Fruit fly (Drosophila melanogaster) whole organism, embryonic: ENCODE results near the gene CAH7.

Experiments used
- Abd-B ChIP-seq: fragments of 200-800 bp; sonication (Bioruptor generic); optimal IDR thresholded peaks from 2 replicates; lab custom pipeline; 2018; ENCODE audit warnings: missing biosample characterization, mild to moderate bottlenecking, missing genetic modification characterization, moderate library complexity
- Ada2b ChIP-seq: fragments of 200-800 bp; sonication (Bioruptor generic); IDR thresholded peaks from 2 replicates; pipeline ENCODE4 v1.3.6; 2022; ENCODE audit warnings: missing biosample characterization, missing genetic modification characterization
- CG10267 ChIP-seq: fragments of 200-800 bp; sonication (Bioruptor generic); optimal IDR thresholded peaks from 2 replicates; lab custom pipeline; 2018; ENCODE audit warnings: missing biosample characterization, mild to moderate bottlenecking, missing genetic modification characterization, moderate library complexity
- CG10654 ChIP-seq: fragments of 200-800 bp; sonication (Bioruptor generic); optimal IDR thresholded peaks from 2 replicates; lab custom pipeline; 2016; ENCODE audit warnings: missing biosample characterization, missing genetic modification characterization
- CG11504 ChIP-seq: fragments of 200-800 bp; sonication (Bioruptor generic); optimal IDR thresholded peaks from 3 replicates; lab custom pipeline; 2019; ENCODE audit warnings: missing biosample characterization, mild to moderate bottlenecking, missing genetic modification characterization, moderate library complexity
- CG11696 ChIP-seq: fragments of 200-800 bp; sonication (Bioruptor generic); IDR thresholded peaks from 2 replicates; pipeline ENCODE4 v1.3.6; 2022; ENCODE audit warnings: missing biosample characterization, missing genetic modification characterization
- CG12236 ChIP-seq: fragments of 200-800 bp; sonication (Bioruptor generic); optimal IDR thresholded peaks from 2 replicates; lab custom pipeline; 2016; ENCODE audit warnings: missing biosample characterization, missing genetic modification characterization
- CG13424 ChIP-seq: fragments of 200-800 bp; sonication (Bioruptor generic); optimal IDR thresholded peaks from 2 replicates; lab custom pipeline; 2019; ENCODE audit warnings: missing biosample characterization, mild to moderate bottlenecking, missing genetic modification characterization, moderate library complexity
- CG14050 ChIP-seq: fragments of 200-800 bp; sonication (Bioruptor generic); IDR thresholded peaks from 3 replicates; pipeline ENCODE4 v1.3.6; 2022; ENCODE audit warnings: missing biosample characterization, missing genetic modification characterization
- CG14667 ChIP-seq: fragments of 200-800 bp; sonication (Bioruptor generic); IDR thresholded peaks from 2 replicates; pipeline ENCODE4 v1.3.6; 2022; ENCODE audit warnings: missing biosample characterization, missing genetic modification characterization
- CG16863 ChIP-seq: fragments of 200-800 bp; sonication (Bioruptor generic); optimal IDR thresholded peaks from 3 replicates; lab custom pipeline; 2016; ENCODE audit warnings: missing biosample characterization, missing genetic modification characterization
- CG17829 ChIP-seq: fragments of 200-800 bp; optimal IDR thresholded peaks from 2 replicates; lab custom pipeline; 2019; ENCODE audit warnings: missing biosample characterization, mild to moderate bottlenecking, missing genetic modification characterization, moderate library complexity
- CG17912 ChIP-seq: fragments of 200-800 bp; sonication (Bioruptor generic); optimal IDR thresholded peaks from 2 replicates; lab custom pipeline; 2018; ENCODE audit warnings: missing biosample characterization, mild to moderate bottlenecking, missing genetic modification characterization
- CG1792 ChIP-seq: fragments of 200-800 bp; sonication (Bioruptor generic); optimal IDR thresholded peaks from 2 replicates; lab custom pipeline; 2016; ENCODE audit warnings: missing biosample characterization, missing genetic modification characterization
- CG18599 ChIP-seq: fragments of 200-800 bp; sonication (Bioruptor generic); optimal IDR thresholded peaks from 3 replicates; lab custom pipeline; 2017; ENCODE audit warnings: missing biosample characterization, missing genetic modification characterization, mild to moderate bottlenecking, moderate library complexity, missing genetic modification reagents
- CG2875 ChIP-seq: fragments of 200-800 bp; sonication (Bioruptor generic); optimal IDR thresholded peaks from 2 replicates; lab custom pipeline; 2017; ENCODE audit warnings: missing biosample characterization, mild to moderate bottlenecking, missing genetic modification characterization, missing genetic modification reagents
- CG34376 ChIP-seq: fragments of 200-800 bp; sonication (Bioruptor generic); optimal IDR thresholded peaks from 2 replicates; lab custom pipeline; 2018; ENCODE audit warnings: missing biosample characterization, mild to moderate bottlenecking, missing genetic modification characterization
- CG7786 ChIP-seq: fragments of 200-800 bp; sonication (Bioruptor generic); optimal IDR thresholded peaks from 2 replicates; lab custom pipeline; 2016; ENCODE audit warnings: missing biosample characterization, missing genetic modification characterization
- CG8359 ChIP-seq: fragments of 200-800 bp; sonication (Bioruptor generic); optimal IDR thresholded peaks from 2 replicates; lab custom pipeline; 2017; ENCODE audit warnings: missing biosample characterization, mild to moderate bottlenecking, missing genetic modification characterization, borderline replicate concordance
- CG9932 ChIP-seq: fragments of 200-800 bp; sonication (Bioruptor generic); IDR thresholded peaks from 2 replicates; pipeline ENCODE4 v1.3.6; 2022; ENCODE audit warnings: missing biosample characterization, missing genetic modification characterization
- HHEX ChIP-seq: fragments of 200-800 bp; sonication (Bioruptor generic); optimal IDR thresholded peaks from 3 replicates; lab custom pipeline; 2017; ENCODE audit warnings: missing biosample characterization, mild to moderate bottlenecking, missing genetic modification characterization, missing genetic modification reagents
- HmgD ChIP-seq: fragments of 200-800 bp; sonication (Bioruptor generic); optimal IDR thresholded peaks from 3 replicates; lab custom pipeline; 2016; ENCODE audit warnings: missing biosample characterization, missing genetic modification characterization
- Hmr ChIP-seq: fragments of 200-800 bp; sonication (Bioruptor generic); optimal IDR thresholded peaks from 3 replicates; lab custom pipeline; 2017; ENCODE audit warnings: mild to moderate bottlenecking, missing biosample characterization, missing genetic modification reagents, missing genetic modification characterization
- Hr3 ChIP-seq: fragments of 200-800 bp; sonication (Bioruptor generic); optimal IDR thresholded peaks from 3 replicates; lab custom pipeline; 2016; ENCODE audit warnings: missing biosample characterization, missing genetic modification characterization
- NC2β ChIP-seq: fragments of 200-800 bp; sonication (Bioruptor generic); optimal IDR thresholded peaks from 2 replicates; lab custom pipeline; 2016; ENCODE audit warnings: missing biosample characterization, missing genetic modification characterization
- Nf-YA ChIP-seq: fragments of 200-800 bp; sonication (Bioruptor generic); IDR thresholded peaks from 2 replicates; pipeline ENCODE4 v1.3.6; 2022; ENCODE audit warnings: missing biosample characterization, missing genetic modification characterization
- Nf-YC ChIP-seq: fragments of 200-800 bp; optimal IDR thresholded peaks from 3 replicates; lab custom pipeline; 2019; ENCODE audit warnings: missing biosample characterization, mild to moderate bottlenecking, missing genetic modification characterization, moderate library complexity
- Oli ChIP-seq: fragments of 200-800 bp; sonication (Bioruptor generic); optimal IDR thresholded peaks from 2 replicates; lab custom pipeline; 2018; ENCODE audit warnings: missing biosample characterization, mild to moderate bottlenecking, missing genetic modification characterization, moderate library complexity
- Ptx1 ChIP-seq: fragments of 200-800 bp; sonication (Bioruptor generic); IDR thresholded peaks from 2 replicates; pipeline ENCODE4 v1.3.6; 2022; ENCODE audit warnings: missing biosample characterization, missing genetic modification characterization
- Sry-δ ChIP-seq: fragments of 200-800 bp; sonication (Bioruptor generic); optimal IDR thresholded peaks from 2 replicates; lab custom pipeline; 2016; ENCODE audit warnings: missing biosample characterization, missing genetic modification characterization
- ara ChIP-seq: fragments of 200-800 bp; sonication (Bioruptor generic); IDR thresholded peaks from 2 replicates; pipeline ENCODE4 v1.3.6; 2022; ENCODE audit warnings: missing biosample characterization, missing genetic modification characterization
- ato ChIP-seq: fragments of 200-800 bp; sonication (Bioruptor generic); IDR thresholded peaks from 2 replicates; pipeline ENCODE4 v1.3.6; 2022; ENCODE audit warnings: missing biosample characterization, missing genetic modification characterization; ENCODE audit not compliant: partially characterized antibody
- bsh ChIP-seq, 2 experiments: fragments of 200-800 bp; sonication (Bioruptor generic); optimal IDR thresholded peaks; 2 replicates each; lab custom pipeline; 2017 to 2018; ENCODE audit warnings: mild to moderate bottlenecking in 2 of 2, missing biosample characterization in 2 of 2, missing genetic modification characterization in 2 of 2, moderate library complexity in 1 of 2
- cad ChIP-seq: fragments of >200 bp; optimal IDR thresholded peaks from 2 replicates; lab custom pipeline; 2017; ENCODE audit warnings: missing biosample characterization, missing genetic modification characterization
- dpn ChIP-seq, 2 experiments: fragments of 200-800 bp; sonication (Bioruptor generic); optimal IDR thresholded peaks; 3 replicates each; lab custom pipeline; 2016; ENCODE audit warnings: missing biosample characterization in 2 of 2, missing genetic modification characterization in 2 of 2
- en ChIP-seq: fragments of 200-800 bp; sonication (Bioruptor generic); optimal IDR thresholded peaks from 2 replicates; lab custom pipeline; 2016; ENCODE audit warnings: missing biosample characterization, missing genetic modification characterization
- fd96Cb ChIP-seq: fragments of 200-800 bp; sonication (Bioruptor generic); optimal IDR thresholded peaks from 2 replicates; lab custom pipeline; 2018; ENCODE audit warnings: missing biosample characterization, mild to moderate bottlenecking, missing genetic modification characterization, moderate library complexity
- hb ChIP-seq: fragments of 200-800 bp; sonication (Bioruptor generic); IDR thresholded peaks from 3 replicates; pipeline ENCODE4 v1.3.6; 2022; ENCODE audit warnings: missing biosample characterization, missing genetic modification characterization; ENCODE audit not compliant: partially characterized antibody
- hkb ChIP-seq, 2 experiments: fragments of 200-800 bp in 1 of 2; fragments of >200 bp in 1 of 2; sonication (Bioruptor generic) in 1 of 2; IDR thresholded peaks in 1 of 2; optimal IDR thresholded peaks in 1 of 2; 2 replicates each; pipeline versions ENCODE4 v1.3.6 to Lab custom; 2017 to 2022; ENCODE audit warnings: missing biosample characterization in 1 of 2, missing genetic modification characterization in 1 of 2
- lab ChIP-seq: fragments of 200-800 bp; sonication (Bioruptor generic); optimal IDR thresholded peaks from 3 replicates; lab custom pipeline; 2017; ENCODE audit warnings: missing biosample characterization, missing genetic modification characterization, mild to moderate bottlenecking, moderate library complexity, missing genetic modification reagents
- lilli ChIP-seq: fragments of 200-800 bp; sonication (Bioruptor generic); optimal IDR thresholded peaks from 3 replicates; lab custom pipeline; 2016; ENCODE audit warnings: missing biosample characterization, missing genetic modification characterization
- nmo ChIP-seq: fragments of 200-800 bp; sonication (Bioruptor generic); optimal IDR thresholded peaks from 2 replicates; lab custom pipeline; 2018; ENCODE audit warnings: missing biosample characterization, mild to moderate bottlenecking, missing genetic modification characterization, moderate library complexity
- pros ChIP-seq: fragments of 200-800 bp; sonication (Bioruptor generic); optimal IDR thresholded peaks from 3 replicates; lab custom pipeline; 2019; ENCODE audit warnings: missing biosample characterization, mild to moderate bottlenecking, missing genetic modification characterization, moderate library complexity
- sima ChIP-seq: fragments of 200-800 bp; sonication (Bioruptor generic); optimal IDR thresholded peaks from 2 replicates; lab custom pipeline; 2016; ENCODE audit warnings: missing biosample characterization, missing genetic modification characterization
- stwl ChIP-seq: fragments of 200-800 bp; sonication (Bioruptor generic); optimal IDR thresholded peaks from 3 replicates; lab custom pipeline; 2018; ENCODE audit warnings: missing biosample characterization, mild to moderate bottlenecking, missing genetic modification characterization, moderate library complexity
- tap ChIP-seq: fragments of 200-800 bp; optimal IDR thresholded peaks from 3 replicates; lab custom pipeline; 2019; ENCODE audit warnings: missing biosample characterization, mild to moderate bottlenecking, missing genetic modification characterization, moderate library complexity
- unc-4 ChIP-seq: fragments of 200-800 bp; sonication (Bioruptor generic); IDR thresholded peaks from 2 replicates; pipeline ENCODE4 v1.3.6; 2022; ENCODE audit warnings: missing biosample characterization, missing genetic modification characterization; ENCODE audit not compliant: partially characterized antibody
- unpg ChIP-seq: fragments of 200-800 bp; sonication (Bioruptor generic); optimal IDR thresholded peaks from 3 replicates; lab custom pipeline; 2018; ENCODE audit warnings: missing biosample characterization, mild to moderate bottlenecking, missing genetic modification characterization, moderate library complexity

The CAH7 gene

dm6 chr3R:10079267-10079987, 32.6 kb upstream of the CAH7 start (continued):
- TF ChIP-seq CG12236 (no peak), CG16863 (GFP tag; lab: Kevin White, UChicago) (peak; percentile 2), CG17912 (GFP tag; lab: Kevin White, UChicago) (no peak), Ada2b (peak; percentile 34; the same call in 1 of the 2 replicates), sima (GFP tag; lab: Kevin White, UChicago) (no peak), Sry-δ (GFP tag; lab: Kevin White, UChicago) (peak; percentile 1), unc-4 (GFP tag; lab: Robert Waterston, UW) (no peak), CG2875 (GFP tag; lab: Kevin White, UChicago) (no peak), Oli (tag; lab: Kevin White, UChicago) (peak; percentile 40), lab (peak; percentile 33), CG11504 (tag; lab: Kevin White, UChicago) (peak; percentile 64), CG14667 (GFP tag; lab: Robert Waterston, UW) (no peak), Hmr (GFP tag; lab: Kevin White, UChicago) (no peak), CG8359 (GFP tag; lab: Kevin White, UChicago) (no peak), pros (GFP tag; lab: Kevin White, UChicago) (no peak), CG7786 (GFP tag; lab: Kevin White, UChicago) (no peak), ara (GFP tag; lab: Robert Waterston, UW) (no peak), Ptx1 (GFP tag; lab: Robert Waterston, UW) (peak; percentile 55), CG9932 (GFP tag; lab: Robert Waterston, UW) (no peak), CG17829 (tag; lab: Kevin White, UChicago) (no peak), CG10654 (GFP tag; lab: Kevin White, UChicago) (no peak), CG11696 (GFP tag; lab: Robert Waterston, UW) (peak; percentile 43; the same call in 1 of the 2 replicates), Abd-B (GFP tag; lab: Kevin White, UChicago) (peak; percentile 6), CG34376 (GFP tag; lab: Kevin White, UChicago) (no peak), NC2β (GFP tag; lab: Kevin White, UChicago) (peak; percentile 24), cad (GFP tag; lab: Kevin White, UChicago) (no peak), unpg (GFP tag; lab: Kevin White, UChicago) (no peak), HHEX (GFP tag; lab: Kevin White, UChicago) (no peak), dpn (GFP tag; optimal IDR thresholded peaks at IDR 0.05; lab: Kevin White, UChicago) (peak in 1 of 2 experiments; percentile 4), CG18599 (GFP tag; lab: Kevin White, UChicago) (no peak), fd96Cb (tag; lab: Kevin White, UChicago) (peak; percentile 50), en (GFP tag; lab: Kevin White, UChicago) (peak; percentile 2), Hr3 (GFP tag; lab: Kevin White, UChicago) (no peak), tap (tag; lab: Kevin White, UChicago) (peak; percentile 3), CG14050 (GFP tag; lab: Robert Waterston, UW) (no peak), Nf-YC (tag; lab: Kevin White, UChicago) (peak; percentile 31), ato (GFP tag; lab: Robert Waterston, UW) (no peak), HmgD (GFP tag; lab: Kevin White, UChicago) (no peak), stwl (tag; lab: Kevin White, UChicago) (no peak), hkb (optimal IDR thresholded peaks at IDR 0.05; lab: Kevin White, UChicago) (no peak), hkb (GFP tag; IDR thresholded peaks at IDR 0.05; lab: Robert Waterston, UW) (peak; percentile 65), CG10267 (tag; lab: Kevin White, UChicago) (no peak), bsh (GFP tag; optimal IDR thresholded peaks at IDR 0.05; lab: Kevin White, UChicago) (peak in 1 of 2 experiments; percentile 50), CG1792 (no peak), CG13424 (tag; lab: Kevin White, UChicago) (peak; percentile 8), Nf-YA (GFP tag; lab: Robert Waterston, UW) (no peak), nmo (GFP tag; lab: Kevin White, UChicago) (peak; percentile 38), lilli (GFP tag; lab: Kevin White, UChicago) (no peak), hb (GFP tag; lab: Robert Waterston, UW) (no peak)
